Worm (Caenorhabditis elegans) whole organism, midembryonic: ENCODE measurements around the gene dod-23.

Source experiments
- T22C8.4 ChIP-seq: fragments of 200-800 bp; sonication (Bioruptor generic); IDR thresholded peaks from 2 replicates; pipeline ENCODE4 v1.3.6; 2022; ENCODE audit warnings: missing genetic modification characterization, missing compliant biosample characterization
- cog-1 ChIP-seq: sonication (generic microtip); optimal IDR thresholded peaks from 2 replicates; lab custom pipeline; 2016; ENCODE audit warnings: missing genetic modification characterization, missing compliant biosample characterization
- flt-1 ChIP-seq: fragments of 200-800 bp; sonication (Bioruptor generic); IDR thresholded peaks from 2 replicates; pipeline ENCODE4 v1.3.6; 2022; ENCODE audit warnings: missing genetic modification characterization, missing compliant biosample characterization
- klf-2 ChIP-seq: fragments of 200-800 bp; sonication (Bioruptor generic); conservative IDR thresholded peaks from 2 replicates; pipeline ENCODE4 v1.3.6; 2022; ENCODE audit warnings: missing genetic modification reagents, missing genetic modification characterization, missing compliant biosample characterization
- med-1 ChIP-seq: sonication (generic microtip); optimal IDR thresholded peaks from 2 replicates; lab custom pipeline; 2017; ENCODE audit warnings: missing genetic modification characterization, mild to moderate bottlenecking, missing compliant biosample characterization, antibody characterized with exemption, missing genetic modification reagents; ENCODE audit not compliant: insufficient read depth
- ref-1 ChIP-seq: fragments of 200-800 bp; sonication (Bioruptor generic); conservative IDR thresholded peaks from 2 replicates; pipeline ENCODE4 v1.3.6; 2022; ENCODE audit warnings: missing genetic modification reagents, missing genetic modification characterization, missing compliant biosample characterization
- tab-1 ChIP-seq: fragments of 200-800 bp; sonication (Bioruptor generic); IDR thresholded peaks from 2 replicates; pipeline ENCODE4 v1.3.6; 2022; ENCODE audit warnings: missing genetic modification characterization, missing compliant biosample characterization
- ztf-23 ChIP-seq: fragments of 200-800 bp; sonication (Bioruptor generic); IDR thresholded peaks from 2 replicates; pipeline ENCODE4 v1.3.6; 2022; ENCODE audit warnings: missing genetic modification reagents, missing genetic modification characterization, missing compliant biosample characterization
- ztf-29 ChIP-seq: fragments of 200-800 bp; sonication (Bioruptor generic); IDR thresholded peaks from 2 replicates; pipeline ENCODE4 v1.3.6; 2022; ENCODE audit warnings: missing genetic modification reagents, missing genetic modification characterization, missing compliant biosample characterization

ce11 chrII:8381197-8381596 is 17.8 kb downstream of the dod-23 start, which contains the start of gene F49E12.12:
- TF ChIP-seq flt-1 (no peak), klf-2 (GFP tag; lab: Robert Waterston, UW) (no peak), med-1 (GFP tag; lab: Kevin White, UChicago) (no peak), cog-1 (no peak), ztf-23 (GFP tag; lab: Robert Waterston, UW) (no peak), ref-1 (GFP tag; lab: Robert Waterston, UW) (no peak), tab-1 (GFP tag; lab: Robert Waterston, UW) (no peak), T22C8.4 (GFP tag; lab: Robert Waterston, UW) (no peak), ztf-29 (GFP tag; lab: Robert Waterston, UW) (no peak)
